Worm (Caenorhabditis elegans) whole organism, early embryonic: ENCODE data around the gene K05F1.1.
"Not testable (repeated sequence)": the region's sequence is repeated elsewhere in the genome, so short reads cannot be mapped to it uniquely, and the experiment has no call there.

Source experiments
- B0310.2 ChIP-seq: sonication (generic microtip); optimal IDR thresholded peaks from 2 replicates; lab custom pipeline; 2016; ENCODE audit warnings: mild to moderate bottlenecking, missing genetic modification characterization, missing compliant biosample characterization
- F13C5.2 ChIP-seq: sonication (generic microtip); optimal IDR thresholded peaks from 2 replicates; lab custom pipeline; 2017; ENCODE audit warnings: mild to moderate bottlenecking, missing genetic modification characterization, inconsistent platforms, missing compliant biosample characterization
- aly-1 ChIP-seq: sonication (generic microtip); optimal IDR thresholded peaks from 2 replicates; lab custom pipeline; 2016; ENCODE audit warnings: missing genetic modification characterization, missing compliant biosample characterization
- ama-1 ChIP-seq: fragments of 150-350 bp; optimal IDR thresholded peaks from 2 replicates; lab custom pipeline; 2014
- ceh-13 ChIP-seq: fragments of 200-800 bp; sonication (Bioruptor generic); optimal IDR thresholded peaks from 2 replicates; lab custom pipeline; 2018; ENCODE audit warnings: mild to moderate bottlenecking, missing genetic modification characterization, missing compliant biosample characterization
- ceh-36 ChIP-seq: sonication (generic microtip); optimal IDR thresholded peaks from 2 replicates; lab custom pipeline; 2016; ENCODE audit warnings: missing genetic modification characterization, inconsistent platforms, missing compliant biosample characterization
- ets-7 ChIP-seq: sonication (generic microtip); optimal IDR thresholded peaks from 2 replicates; lab custom pipeline; 2016; ENCODE audit warnings: missing genotype, missing genetic modification characterization, missing compliant biosample characterization
- flt-1 ChIP-seq: fragments of 200-800 bp; sonication (Bioruptor generic); IDR thresholded peaks from 2 replicates; pipeline ENCODE4 v1.3.6; 2022; ENCODE audit warnings: missing genetic modification characterization, missing compliant biosample characterization
- hmbx-1 ChIP-seq: sonication (generic microtip); optimal IDR thresholded peaks from 2 replicates; lab custom pipeline; 2016; ENCODE audit warnings: mild to moderate bottlenecking, missing genetic modification characterization, missing compliant biosample characterization
- hmg-4 ChIP-seq: fragments of 200-800 bp; sonication (Bioruptor generic); optimal IDR thresholded peaks from 2 replicates; lab custom pipeline; 2018; ENCODE audit warnings: mild to moderate bottlenecking, missing genetic modification characterization, missing compliant biosample characterization
- hnd-1 ChIP-seq: sonication (generic microtip); optimal IDR thresholded peaks from 2 replicates; lab custom pipeline; 2016; ENCODE audit warnings: missing genetic modification characterization, missing compliant biosample characterization
- pes-1 ChIP-seq: fragments of 200-800 bp; sonication (Bioruptor generic); IDR thresholded peaks from 2 replicates; pipeline ENCODE4 v1.3.6; 2022; ENCODE audit warnings: missing genetic modification reagents, missing genetic modification characterization, missing compliant biosample characterization
- scrt-1 ChIP-seq: fragments of 200-800 bp; sonication (Bioruptor generic); IDR thresholded peaks from 2 replicates; pipeline ENCODE4 v1.3.6; 2022; ENCODE audit warnings: missing genetic modification characterization, missing compliant biosample characterization
- sea-1 ChIP-seq: fragments of 200-800 bp; sonication (Bioruptor generic); conservative IDR thresholded peaks from 2 replicates; pipeline ENCODE4 v1.3.6; 2022; ENCODE audit warnings: missing genetic modification characterization, missing compliant biosample characterization
- tbx-11 ChIP-seq: fragments of 200-800 bp; sonication (Bioruptor generic); IDR thresholded peaks from 2 replicates; pipeline ENCODE4 v1.3.6; 2022; ENCODE audit warnings: missing genetic modification characterization, missing compliant biosample characterization
- tbx-37 ChIP-seq: fragments of 200-800 bp; sonication (Bioruptor generic); conservative IDR thresholded peaks from 2 replicates; pipeline ENCODE4 v1.3.6; 2022; ENCODE audit warnings: missing genetic modification reagents, missing genetic modification characterization, missing compliant biosample characterization
- tra-4 ChIP-seq: sonication (generic microtip); optimal IDR thresholded peaks from 2 replicates; lab custom pipeline; 2017; ENCODE audit warnings: missing genetic modification characterization, missing compliant biosample characterization

K05F1.1 gene

DNA sequence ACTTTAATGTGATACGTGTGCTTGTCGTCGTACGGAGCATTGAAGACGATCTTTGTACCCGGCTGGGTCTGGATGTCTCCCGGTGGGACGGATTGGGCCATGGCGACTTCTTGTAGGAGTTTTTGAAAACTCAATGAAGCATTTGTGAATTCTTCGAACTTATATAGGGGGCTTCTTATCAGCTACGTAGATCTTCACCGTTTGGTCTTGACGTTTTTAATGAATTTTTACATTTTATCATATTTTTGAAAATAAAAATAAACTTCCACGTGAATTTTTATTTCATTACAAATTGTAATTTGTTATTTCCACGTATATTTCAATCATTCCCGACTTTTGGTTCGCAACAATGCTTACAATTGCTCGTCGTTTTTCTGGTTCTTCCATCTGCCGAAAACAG is 9.0 kb downstream of the K05F1.1 start, which contains the start of the genes msp-64 and ZK1248.5:
msp-64 (minus strand) TSS at position 101 of the 400 bp plus-strand sequence.
ZK1248.5 (plus strand) TSS at position 285 of the 400 bp plus-strand sequence.
- TF ChIP-seq F13C5.2 (no peak), hmg-4 (GFP tag; lab: Kevin White, UChicago) (no peak), ets-7 (tag; lab: Kevin White, UChicago) (no peak), hmbx-1 (tag; lab: Kevin White, UChicago) (no peak), pes-1 (no peak), tra-4 (tag; lab: Kevin White, UChicago) (no peak)

DNA sequence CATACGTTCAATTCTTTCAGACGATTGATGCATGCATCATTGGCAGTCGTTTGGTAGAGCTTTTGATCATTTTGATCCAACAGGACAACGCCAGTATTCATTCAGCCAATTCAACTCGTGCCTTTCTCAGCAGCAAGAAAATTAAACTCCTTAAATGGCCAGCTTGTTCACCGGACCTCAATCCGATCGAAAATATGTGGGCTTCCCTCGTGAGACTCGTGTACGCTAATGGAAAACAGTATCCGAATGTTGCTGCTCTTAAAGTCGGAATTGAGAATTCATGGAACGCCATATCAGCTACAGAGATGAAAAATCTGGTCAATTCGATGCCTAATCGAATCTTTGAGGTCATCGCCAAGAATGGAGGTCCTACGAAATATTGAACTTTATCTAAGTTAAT is 14.2 kb downstream of the K05F1.1 start, which contains the start of gene wago-5:
wago-5 (minus strand) TSS at position 101 of the 400 bp plus-strand sequence.
- not testable (repeated sequence) for TF ChIP-seq hnd-1; B0310.2; tbx-37 (GFP tag; lab: Robert Waterston, UW)

DNA sequence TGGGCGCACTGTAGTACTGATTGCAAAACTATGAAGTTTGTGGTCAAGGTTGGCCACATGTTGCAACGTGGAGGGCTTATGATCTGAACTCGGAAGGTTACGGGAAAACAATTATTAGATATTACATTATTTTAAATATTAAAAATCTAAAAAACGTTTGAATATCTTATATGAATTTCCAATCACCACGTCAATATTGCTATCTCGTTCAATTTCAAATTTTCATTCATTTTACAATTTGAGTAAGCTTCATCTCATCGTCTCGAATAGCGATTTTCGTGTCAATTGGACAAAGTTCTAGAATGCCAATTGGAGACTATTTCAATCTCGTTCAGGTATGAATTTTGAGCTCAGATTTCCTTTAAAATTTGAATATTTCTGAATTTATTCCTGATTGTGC is 15.2 kb downstream of the K05F1.1 start, which contains the start of gene ZK1248.20:
ZK1248.20 (plus strand) TSS at position 301 of the 400 bp plus-strand sequence.
- TF ChIP-seq aly-1 = no peak
- no peak for TF ChIP-seq ceh-13
- TF ChIP-seq B0310.2 = no peak

DNA sequence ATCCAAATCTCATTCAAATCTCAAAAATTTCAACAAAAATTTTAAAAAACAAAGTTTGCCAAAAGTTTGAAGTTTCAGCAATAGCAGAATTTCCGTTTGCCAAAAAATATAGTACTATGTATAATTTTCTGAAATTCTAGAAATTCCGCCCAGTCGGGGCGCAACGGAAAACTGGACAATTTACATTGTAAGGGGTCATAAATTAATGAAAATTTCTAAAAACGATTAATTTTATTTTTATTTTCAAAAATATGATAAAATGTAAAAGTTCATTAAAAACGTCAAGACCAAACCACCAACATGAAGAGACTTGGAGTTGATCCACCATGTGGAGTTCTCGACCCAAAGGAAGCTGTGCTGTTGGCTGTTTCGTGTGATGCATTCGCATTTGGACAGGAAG is 17.1 kb downstream of the K05F1.1 start, which contains the start of gene ZK1248.4:
ZK1248.4 (plus strand) TSS at position 301 of the 400 bp plus-strand sequence.
- TF ChIP-seq flt-1 (no peak), hnd-1 (no peak), hmg-4 (GFP tag; lab: Kevin White, UChicago) (no peak), ceh-36 (no peak), ets-7 (tag; lab: Kevin White, UChicago) (no peak)

DNA sequence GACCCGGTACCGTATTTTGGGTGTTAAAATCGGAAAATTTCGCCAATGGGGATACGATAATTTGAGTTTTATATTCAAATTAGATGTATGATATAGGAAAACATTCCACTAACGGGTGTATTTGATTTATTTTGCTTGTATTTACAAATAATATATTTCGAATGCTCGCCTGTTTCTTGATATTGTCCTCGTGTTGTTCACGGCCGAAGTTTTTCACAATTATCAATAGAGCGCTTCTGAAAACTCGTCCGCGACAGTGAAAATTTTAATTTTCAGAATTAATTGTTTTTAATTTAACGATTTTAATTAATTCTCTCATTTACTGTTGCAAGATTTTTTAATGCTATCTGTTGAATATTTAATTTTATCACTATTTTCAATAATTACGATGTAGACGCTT is 18.5 kb downstream of the K05F1.1 start:
- no peak for TF ChIP-seq hmbx-1 (tag; lab: Kevin White, UChicago)
- no peak for TF ChIP-seq flt-1
- TF ChIP-seq ceh-36 = no peak
- TF ChIP-seq hnd-1 = no peak
- TF ChIP-seq F13C5.2 = no peak
- TF ChIP-seq sea-1 = no peak
- no peak for TF ChIP-seq scrt-1 (GFP tag; lab: Robert Waterston, UW)
- TF ChIP-seq hmg-4 (GFP tag; lab: Kevin White, UChicago) = no peak
- no peak for TF ChIP-seq tra-4 (tag; lab: Kevin White, UChicago)
- TF ChIP-seq aly-1 = no peak
- no peak for TF ChIP-seq pes-1

DNA sequence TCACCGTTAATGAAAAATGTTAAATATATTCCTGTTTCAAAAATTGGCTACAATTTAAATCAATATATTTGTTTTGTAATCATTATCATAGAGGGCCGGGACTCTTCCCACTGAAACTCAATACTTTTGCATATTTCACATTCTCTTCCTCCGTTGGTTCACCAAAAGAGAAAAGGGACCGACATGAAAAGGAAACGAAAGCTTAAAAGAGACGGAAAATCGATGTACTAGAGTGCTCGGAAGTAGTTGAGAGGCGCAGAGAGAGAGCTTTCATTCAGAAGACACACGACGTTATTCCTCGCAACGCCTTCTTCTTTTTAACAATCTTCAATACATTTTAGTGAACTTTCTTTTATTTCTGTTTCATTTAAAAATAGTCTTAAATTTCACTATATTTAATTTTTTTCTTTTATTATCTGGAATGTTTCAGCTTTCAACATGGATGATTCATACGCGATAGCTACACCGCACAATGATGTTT is 19.1 kb downstream of the K05F1.1 start, which contains the start of gene ehs-1:
ehs-1 (plus strand) TSS at position 431 of the 481 bp plus-strand sequence.
- no peak for TF ChIP-seq aly-1
- TF ChIP-seq scrt-1 (GFP tag; lab: Robert Waterston, UW) = no peak
- no peak for TF ChIP-seq F13C5.2

DNA sequence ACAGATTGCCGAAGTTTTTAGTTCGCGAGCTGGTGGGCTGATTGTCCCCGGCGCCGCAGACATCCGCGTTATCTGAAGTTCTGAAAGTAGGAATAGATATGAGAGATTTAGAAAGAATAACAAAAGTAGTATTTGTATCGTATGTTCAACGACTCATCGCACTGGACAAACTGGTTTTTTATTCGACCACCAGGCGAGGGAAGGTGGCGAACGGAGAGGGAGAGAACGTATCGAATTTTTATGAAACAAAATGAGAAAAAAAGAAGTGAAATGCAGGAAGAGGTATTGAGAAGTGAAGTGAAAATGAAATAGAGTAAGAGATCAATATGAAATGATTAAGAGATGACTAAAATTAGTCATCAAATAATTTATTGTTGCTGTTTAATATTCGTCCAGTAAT is 26.2 kb downstream of the K05F1.1 start, which contains the start of gene tbc-2:
tbc-2 (minus strand) TSS at position 80 of the 400 bp plus-strand sequence.
- TF ChIP-seq ets-7 (tag; lab: Kevin White, UChicago) (no peak), hmbx-1 (tag; lab: Kevin White, UChicago) (no peak), tra-4 (tag; lab: Kevin White, UChicago) (no peak), ceh-13 (no peak), ceh-36 (no peak), scrt-1 (GFP tag; lab: Robert Waterston, UW) (no peak), aly-1 (no peak), hmg-4 (GFP tag; lab: Kevin White, UChicago) (no peak), sea-1 (no peak), ama-1 (lab: Kevin White, UChicago) (no peak), B0310.2 (no peak), pes-1 (no peak), tbx-37 (GFP tag; lab: Robert Waterston, UW) (no peak), flt-1 (no peak)

DNA sequence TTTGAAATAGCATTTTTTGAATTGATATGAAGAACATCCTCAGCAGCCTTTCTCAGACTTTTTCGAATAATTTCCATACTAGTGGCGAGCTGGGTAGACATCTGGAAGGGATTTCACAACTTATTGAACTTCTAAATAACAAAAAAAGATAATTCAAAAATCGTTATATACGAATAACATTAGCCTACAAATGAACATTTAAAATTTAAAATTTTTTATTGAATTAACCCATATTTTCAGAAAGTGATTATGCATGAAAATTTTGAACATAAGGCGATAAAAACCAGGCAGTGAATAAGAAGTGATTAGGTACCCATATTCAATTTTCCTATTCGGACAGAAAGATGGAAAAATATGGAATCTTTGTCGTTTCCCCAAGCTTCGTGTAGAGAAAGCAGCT is 27.3 kb downstream of the K05F1.1 start, which contains the start of gene ZK1248.11:
ZK1248.11 (minus strand) TSS at position 101 of the 400 bp plus-strand sequence.
- TF ChIP-seq scrt-1 (GFP tag; lab: Robert Waterston, UW) (no peak), tbx-11 (no peak), pes-1 (no peak), ets-7 (tag; lab: Kevin White, UChicago) (no peak)

DNA sequence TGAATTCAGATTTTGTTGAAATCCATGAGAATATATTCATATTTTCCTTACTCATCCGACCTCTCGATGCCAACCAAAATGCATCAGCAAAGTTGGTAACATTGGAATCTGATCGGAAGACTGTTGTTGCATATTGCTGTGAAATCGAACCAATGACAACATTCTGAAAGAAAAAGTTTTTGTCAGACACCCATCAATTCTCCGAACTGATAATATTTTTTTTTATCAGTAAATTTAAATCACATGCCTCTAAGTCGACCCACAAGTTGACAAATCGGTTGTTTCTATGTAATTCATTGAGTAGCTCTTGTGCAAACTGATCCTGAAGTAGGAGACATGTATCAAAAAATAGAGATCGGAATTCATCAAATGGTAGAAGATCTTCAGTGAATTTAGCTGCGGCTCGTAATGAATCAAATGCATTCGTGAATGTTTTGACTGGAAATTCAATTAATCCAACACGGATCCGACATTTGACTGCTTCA is 28.8 kb downstream of the K05F1.1 start, which contains the start of gene col-74:
col-74 (plus strand) TSS at position 435 of the 485 bp plus-strand sequence.
- TF ChIP-seq pes-1 = no peak

DNA sequence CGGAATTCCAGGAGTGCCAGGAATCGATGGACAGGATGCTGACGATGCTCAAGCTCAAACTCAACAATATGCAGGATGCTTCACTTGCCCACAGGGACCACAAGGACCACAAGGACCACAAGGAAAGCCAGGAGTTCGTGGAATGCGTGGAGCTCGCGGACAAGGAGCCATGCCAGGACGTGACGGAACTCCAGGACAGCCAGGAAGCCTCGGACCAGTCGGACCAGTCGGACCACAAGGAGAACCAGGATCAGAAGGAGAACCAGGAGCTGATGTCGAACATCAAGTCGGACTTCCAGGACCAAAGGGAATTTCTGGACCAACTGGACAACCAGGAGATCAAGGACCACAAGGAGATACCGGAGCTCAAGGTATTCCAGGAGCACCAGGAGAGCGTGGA is 30.2 kb downstream of the K05F1.1 start:
- TF ChIP-seq ets-7 (tag; lab: Kevin White, UChicago) (no peak), F13C5.2 (no peak), tbx-37 (GFP tag; lab: Robert Waterston, UW) (no peak), aly-1 (no peak)
